Fruit fly (Drosophila melanogaster) whole organism, prepupa: ENCODE data around the gene CG42680.
A peak's percentile ranks its signal among the peaks of the same experiment; 100 is the strongest.

Experiments
- Blimp-1 ChIP-seq: fragments of 200-800 bp; sonication (Bioruptor generic); optimal IDR thresholded peaks from 3 replicates; lab custom pipeline; 2017; ENCODE audit warnings: missing biosample characterization, missing genetic modification characterization, mild to moderate bottlenecking, moderate library complexity, missing genetic modification reagents
- CG10631 ChIP-seq: fragments of 200-800 bp; sonication (Bioruptor generic); optimal IDR thresholded peaks from 2 replicates; lab custom pipeline; 2016; ENCODE audit warnings: missing biosample characterization, missing genetic modification characterization
- CG10669 ChIP-seq: fragments of 200-800 bp; sonication (Bioruptor generic); optimal IDR thresholded peaks from 3 replicates; lab custom pipeline; 2018; ENCODE audit warnings: missing biosample characterization, mild to moderate bottlenecking, missing genetic modification characterization, moderate library complexity
- CG11294 ChIP-seq: fragments of 200-800 bp; sonication (Bioruptor generic); IDR thresholded peaks from 2 replicates; pipeline ENCODE4 v1.3.6; 2022; ENCODE audit warnings: missing biosample characterization, missing genetic modification characterization
- CG11762 ChIP-seq: fragments of 200-800 bp; sonication (Bioruptor generic); optimal IDR thresholded peaks from 3 replicates; lab custom pipeline; 2016; ENCODE audit warnings: missing biosample characterization, missing genetic modification characterization; ENCODE audit not compliant: insufficient read depth
- CG1621 ChIP-seq: fragments of 200-800 bp; sonication (Bioruptor generic); optimal IDR thresholded peaks from 3 replicates; lab custom pipeline; 2018; ENCODE audit warnings: missing biosample characterization, mild to moderate bottlenecking, missing genetic modification characterization
- CG16779 ChIP-seq: fragments of 200-800 bp; sonication (Bioruptor generic); optimal IDR thresholded peaks from 3 replicates; lab custom pipeline; 2017; ENCODE audit warnings: missing biosample characterization, mild to moderate bottlenecking, missing genetic modification characterization
- CG3032 ChIP-seq: fragments of 200-800 bp; optimal IDR thresholded peaks from 2 replicates; lab custom pipeline; 2019; ENCODE audit warnings: missing biosample characterization, mild to moderate bottlenecking, missing genetic modification characterization, moderate library complexity
- CG31627 ChIP-seq: fragments of 200-800 bp; sonication (Bioruptor generic); optimal IDR thresholded peaks from 3 replicates; lab custom pipeline; 2016; ENCODE audit warnings: missing biosample characterization, missing genetic modification characterization
- CG34406 ChIP-seq: fragments of 200-800 bp; sonication (Bioruptor generic); optimal IDR thresholded peaks from 3 replicates; lab custom pipeline; 2016; ENCODE audit warnings: missing biosample characterization, missing genetic modification characterization
- CG4318 ChIP-seq: fragments of 200-800 bp; sonication (Bioruptor generic); optimal IDR thresholded peaks from 3 replicates; lab custom pipeline; 2017; ENCODE audit warnings: missing biosample characterization, mild to moderate bottlenecking, missing genetic modification characterization
- CG6163 ChIP-seq: fragments of 200-800 bp; sonication (Bioruptor generic); IDR thresholded peaks from 3 replicates; pipeline ENCODE4 v1.3.6; 2022; ENCODE audit warnings: missing biosample characterization, missing genetic modification characterization
- CG6792 ChIP-seq: fragments of 200-800 bp; sonication (Bioruptor generic); optimal IDR thresholded peaks from 3 replicates; lab custom pipeline; 2016; ENCODE audit warnings: missing biosample characterization, missing genetic modification characterization
- CG6808 ChIP-seq: fragments of 200-800 bp; sonication (Bioruptor generic); optimal IDR thresholded peaks from 3 replicates; lab custom pipeline; 2017; ENCODE audit warnings: missing biosample characterization, missing genetic modification characterization, mild to moderate bottlenecking, moderate library complexity, missing genetic modification reagents
- CG6854 ChIP-seq: fragments of 200-800 bp; sonication (Bioruptor generic); optimal IDR thresholded peaks from 2 replicates; lab custom pipeline; 2017; ENCODE audit warnings: missing biosample characterization, mild to moderate bottlenecking, missing genetic modification characterization
- CG7368 ChIP-seq: fragments of 200-800 bp; sonication (Bioruptor generic); optimal IDR thresholded peaks from 3 replicates; lab custom pipeline; 2016; ENCODE audit warnings: missing biosample characterization, missing genetic modification characterization
- CG8119 ChIP-seq: fragments of 200-800 bp; sonication (Bioruptor generic); IDR thresholded peaks from 3 replicates; pipeline ENCODE4 v1.3.6; 2022; ENCODE audit warnings: missing biosample characterization, missing genetic modification characterization
- CG8319 ChIP-seq: fragments of 200-800 bp; sonication (Bioruptor generic); optimal IDR thresholded peaks from 3 replicates; lab custom pipeline; 2016; ENCODE audit warnings: missing biosample characterization, missing genetic modification characterization
- CG9139 ChIP-seq: fragments of 200-800 bp; sonication (Bioruptor generic); optimal IDR thresholded peaks from 3 replicates; lab custom pipeline; 2017; ENCODE audit warnings: missing biosample characterization, mild to moderate bottlenecking, missing genetic modification characterization
- Eip75B ChIP-seq: fragments of 200-800 bp; sonication (Bioruptor generic); optimal IDR thresholded peaks from 3 replicates; lab custom pipeline; 2016; ENCODE audit warnings: missing biosample characterization, missing genetic modification characterization
- Eip78C ChIP-seq: fragments of 200-800 bp; sonication (Bioruptor generic); peaks from one replicate; lab custom pipeline; 2016; ENCODE audit warnings: missing biosample characterization, missing genetic modification characterization
- Ets21C ChIP-seq: fragments of 200-800 bp; sonication (Bioruptor generic); optimal IDR thresholded peaks from 3 replicates; lab custom pipeline; 2016; ENCODE audit warnings: missing biosample characterization, missing genetic modification characterization
- Ets96B ChIP-seq: fragments of 200-800 bp; optimal IDR thresholded peaks from 2 replicates; lab custom pipeline; 2019; ENCODE audit warnings: missing biosample characterization, mild to moderate bottlenecking, missing genetic modification characterization, moderate library complexity
- Hr38 ChIP-seq: sonication (Bioruptor generic); optimal IDR thresholded peaks from 2 replicates; lab custom pipeline; 2016; ENCODE audit warnings: missing biosample characterization, missing genetic modification characterization
- Hr4 ChIP-seq: fragments of 200-800 bp; sonication (Bioruptor generic); optimal IDR thresholded peaks from 3 replicates; lab custom pipeline; 2016; ENCODE audit warnings: missing biosample characterization, missing genetic modification characterization
- OdsH ChIP-seq: fragments of 200-800 bp; sonication (Bioruptor generic); optimal IDR thresholded peaks from 3 replicates; lab custom pipeline; 2016; ENCODE audit warnings: missing biosample characterization, missing genetic modification characterization
- Smox ChIP-seq: fragments of 200-800 bp; sonication (Bioruptor generic); optimal IDR thresholded peaks from 3 replicates; lab custom pipeline; 2016; ENCODE audit warnings: missing biosample characterization, missing genetic modification characterization
- Sox102F ChIP-seq: fragments of 200-800 bp; sonication (Bioruptor generic); optimal IDR thresholded peaks from 2 replicates; lab custom pipeline; 2016; ENCODE audit warnings: missing biosample characterization, mild to moderate bottlenecking, missing genetic modification characterization
- Sox14 ChIP-seq: fragments of 200-800 bp; sonication (Bioruptor generic); optimal IDR thresholded peaks from 3 replicates; lab custom pipeline; 2016; ENCODE audit warnings: missing biosample characterization, missing genetic modification characterization
- Sox15 ChIP-seq: fragments of 200-800 bp; sonication (Bioruptor generic); optimal IDR thresholded peaks from 3 replicates; lab custom pipeline; 2016; ENCODE audit warnings: missing biosample characterization, missing genetic modification characterization
- achi ChIP-seq: fragments of 200-800 bp; sonication (Bioruptor generic); optimal IDR thresholded peaks from 3 replicates; lab custom pipeline; 2016; ENCODE audit warnings: missing biosample characterization, missing genetic modification characterization
- acj6 ChIP-seq: fragments of 200-800 bp; sonication (Bioruptor generic); optimal IDR thresholded peaks from 3 replicates; lab custom pipeline; 2016; ENCODE audit warnings: missing biosample characterization, missing genetic modification characterization
- cyc ChIP-seq: fragments of 200-800 bp; sonication (Bioruptor generic); optimal IDR thresholded peaks from 3 replicates; lab custom pipeline; 2016; ENCODE audit warnings: missing biosample characterization, missing genetic modification characterization
- dsx ChIP-seq: fragments of 200-800 bp; optimal IDR thresholded peaks from 3 replicates; lab custom pipeline; 2019; ENCODE audit warnings: missing biosample characterization, mild to moderate bottlenecking, missing genetic modification characterization, moderate library complexity; ENCODE audit not compliant: poor library complexity, severe bottlenecking
- eg ChIP-seq: fragments of 200-800 bp; sonication (Bioruptor generic); IDR thresholded peaks from 3 replicates; pipeline ENCODE4 v1.3.6; 2022; ENCODE audit warnings: missing biosample characterization, missing genetic modification characterization
- esn ChIP-seq: fragments of 200-800 bp; sonication (Bioruptor generic); optimal IDR thresholded peaks from 2 replicates; lab custom pipeline; 2016; ENCODE audit warnings: missing biosample characterization, mild to moderate bottlenecking, missing genetic modification characterization, moderate library complexity
- fd59A ChIP-seq: fragments of 200-800 bp; sonication (Bioruptor generic); optimal IDR thresholded peaks from 2 replicates; lab custom pipeline; 2017; ENCODE audit warnings: missing biosample characterization, mild to moderate bottlenecking, missing genetic modification characterization, missing genetic modification reagents
- fkh ChIP-seq: fragments of 200-800 bp; sonication (Bioruptor generic); optimal IDR thresholded peaks from 3 replicates; lab custom pipeline; 2017; ENCODE audit warnings: missing biosample characterization, mild to moderate bottlenecking, missing genetic modification characterization, moderate library complexity
- lz ChIP-seq: fragments of 200-800 bp; sonication (Bioruptor generic); optimal IDR thresholded peaks from 3 replicates; lab custom pipeline; 2016; ENCODE audit warnings: missing biosample characterization, missing genetic modification characterization
- net ChIP-seq: fragments of 200-800 bp; sonication (Bioruptor generic); optimal IDR thresholded peaks from 3 replicates; lab custom pipeline; 2016; ENCODE audit warnings: missing biosample characterization, missing genetic modification characterization
- pdm3 ChIP-seq: fragments of 200-800 bp; sonication (Bioruptor generic); optimal IDR thresholded peaks from 3 replicates; lab custom pipeline; 2016; ENCODE audit warnings: missing biosample characterization, missing genetic modification characterization
- ss ChIP-seq, 2 experiments: fragments of 200-800 bp; sonication (Bioruptor generic); optimal IDR thresholded peaks; 2 replicates in 1 of 2; 3 replicates in 1 of 2; lab custom pipeline; 2017 to 2018; ENCODE audit warnings: mild to moderate bottlenecking in 2 of 2, missing biosample characterization in 2 of 2, missing genetic modification characterization in 2 of 2, moderate library complexity in 1 of 2
- topi ChIP-seq: fragments of 200-800 bp; sonication (Bioruptor generic); optimal IDR thresholded peaks from 3 replicates; lab custom pipeline; 2016; ENCODE audit warnings: missing biosample characterization, missing genetic modification characterization
- vri ChIP-seq: fragments of 200-800 bp; sonication (Bioruptor generic); optimal IDR thresholded peaks from 3 replicates; lab custom pipeline; 2016; ENCODE audit warnings: missing biosample characterization, mild to moderate bottlenecking, missing genetic modification characterization

CG42680 gene

dm6 chr2L:14634986-14635385, 47.0 kb upstream of the CG42680 start (continued):
- TF ChIP-seq Smox (GFP tag; lab: Kevin White, UChicago) (no peak), vri (no peak), Eip78C (GFP tag; lab: Kevin White, UChicago) (peak; percentile 64), Sox15 (GFP tag; lab: Kevin White, UChicago) (no peak), Sox102F (peak; percentile 13), CG6792 (no peak), net (GFP tag; lab: Kevin White, UChicago) (no peak), topi (GFP tag; lab: Kevin White, UChicago) (no peak), CG8319 (GFP tag; lab: Kevin White, UChicago) (no peak), OdsH (GFP tag; lab: Kevin White, UChicago) (peak; percentile 24), esn (GFP tag; lab: Kevin White, UChicago) (no peak), cyc (no peak)

dm6 chr2L:14632799-14633198, 44.8 kb upstream of the CG42680 start:
- peak; percentile 41 for TF ChIP-seq dsx (GFP tag; lab: Kevin White, UChicago)
- no peak for TF ChIP-seq Eip75B (GFP tag; lab: Kevin White, UChicago)
- no peak for TF ChIP-seq Sox15 (GFP tag; lab: Kevin White, UChicago)

- TF ChIP-seq CG6854 (no peak), CG7368 (GFP tag; lab: Kevin White, UChicago) (peak; percentile 50), CG4318 (GFP tag; lab: Kevin White, UChicago) (peak; percentile 58), acj6 (GFP tag; lab: Kevin White, UChicago) (peak; percentile 76), CG6792 (peak; percentile 61), CG10631 (peak; percentile 57), CG6163 (GFP tag; lab: Robert Waterston, UW) (peak; percentile 87), CG8119 (peak; percentile 83), vri (no peak), CG9139 (GFP tag; lab: Kevin White, UChicago) (no peak), Eip78C (GFP tag; lab: Kevin White, UChicago) (peak; percentile 85), ss (GFP tag; optimal IDR thresholded peaks at IDR 0.05; lab: Kevin White, UChicago) (peak; percentile 6 to 44), Ets96B (tag; lab: Kevin White, UChicago) (peak; percentile 68), Ets21C (peak; percentile 19), CG34406 (peak; percentile 68), Hr4 (peak; percentile 85), CG31627 (GFP tag; lab: Kevin White, UChicago) (peak; percentile 65), fkh (GFP tag; lab: Kevin White, UChicago) (no peak), dsx (GFP tag; lab: Kevin White, UChicago) (peak; percentile 43), CG1621 (tag; lab: Kevin White, UChicago) (peak; percentile 51), CG10669 (GFP tag; lab: Kevin White, UChicago) (peak; percentile 63), Smox (GFP tag; lab: Kevin White, UChicago) (peak; percentile 40), net (GFP tag; lab: Kevin White, UChicago) (peak; percentile 69), CG16779 (tag; lab: Kevin White, UChicago) (peak; percentile 11), Sox14 (GFP tag; lab: Kevin White, UChicago) (peak; percentile 75), topi (GFP tag; lab: Kevin White, UChicago) (peak; percentile 64), Blimp-1 (GFP tag; lab: Kevin White, UChicago) (no peak), CG11762 (GFP tag; lab: Kevin White, UChicago) (peak; percentile 66), cyc (peak; percentile 51), Sox102F (peak; percentile 38), Eip75B (GFP tag; lab: Kevin White, UChicago) (peak; percentile 76), Hr38 (GFP tag; lab: Kevin White, UChicago) (no peak), pdm3 (peak; percentile 79), CG11294 (GFP tag; lab: Robert Waterston, UW) (peak; percentile 69), CG6808 (GFP tag; lab: Kevin White, UChicago) (peak; percentile 59), achi (peak; percentile 70), eg (GFP tag; lab: Robert Waterston, UW) (peak; percentile 90), fd59A (GFP tag; lab: Kevin White, UChicago) (peak; percentile 56), lz (GFP tag; lab: Kevin White, UChicago) (peak; percentile 44), CG3032 (tag; lab: Kevin White, UChicago) (peak; percentile 56), CG8319 (GFP tag; lab: Kevin White, UChicago) (peak; percentile 44)
Observed at dm6 chr2L:14630988-14631723, 43.1 kb upstream of the CG42680 start.
